Worm (Caenorhabditis elegans): Measurements from ENCODE around the gene str-14.

DNA sequence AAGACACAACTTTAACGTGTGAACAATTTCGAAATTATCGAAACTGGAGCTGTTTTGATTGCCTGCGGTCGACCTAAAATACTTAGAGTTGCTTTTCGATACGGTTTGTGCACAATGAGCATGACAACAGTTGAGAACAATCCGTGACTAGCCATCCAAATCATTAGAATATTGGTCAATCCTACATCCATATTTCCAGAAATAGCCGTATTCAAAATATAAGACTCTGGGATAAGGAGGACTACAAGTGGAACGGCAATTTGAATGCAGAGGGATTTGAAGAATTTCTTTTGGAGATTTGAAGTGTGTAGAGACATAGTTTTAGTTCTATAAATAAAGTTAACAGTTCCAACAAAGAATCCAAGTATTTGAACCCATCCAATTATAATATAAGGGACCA, 4.4 kb upstream of the str-14 start:
- TF ChIP-seq him-1 (tag; optimal IDR thresholded peaks at IDR 0.05) (no peak), dao-5 (tag; optimal IDR thresholded peaks at IDR 0.05) (no peak)

Measured in whole organism, L4/young adult.